Worm (Caenorhabditis elegans) whole organism, L1 larva: ENCODE results near the gene cyp-34A6.

Source experiments
- F16B12.6 ChIP-seq: fragments of 150-350 bp; optimal IDR thresholded peaks from 2 replicates; lab custom pipeline; 2014; ENCODE audit warnings: missing biosample characterization, missing genetic modification characterization
- blmp-1 ChIP-seq: fragments of 150-350 bp; optimal IDR thresholded peaks from 2 replicates; lab custom pipeline; 2014; ENCODE audit warnings: missing biosample characterization, missing genetic modification characterization
- ceh-82 ChIP-seq, 3 experiments: fragments of 150-350 bp in 1 of 3; sonication (generic microtip) in 2 of 3; optimal IDR thresholded peaks; 2 replicates each; lab custom pipeline; 2014 to 2017; ENCODE audit warnings: missing biosample characterization in 3 of 3, missing genetic modification characterization in 3 of 3
- ceh-90 ChIP-seq: sonication (generic microtip); optimal IDR thresholded peaks from 2 replicates; lab custom pipeline; 2016; ENCODE audit warnings: missing genetic modification characterization, missing compliant biosample characterization
- efl-1 ChIP-seq, 4 experiments: fragments of 150-350 bp; optimal IDR thresholded peaks in 3 of 4; peaks in 1 of 4; 1 replicate in 1 of 4; 2 replicates in 3 of 4; lab custom pipeline; 2014; ENCODE audit warnings: missing biosample characterization in 2 of 4, missing genetic modification characterization in 2 of 4, missing genetic modification reagents in 2 of 4
- efl-3 ChIP-seq: fragments of 200-800 bp; sonication (Bioruptor generic); optimal IDR thresholded peaks from 2 replicates; lab custom pipeline; 2018; ENCODE audit warnings: mild to moderate bottlenecking, missing genetic modification characterization, missing compliant biosample characterization
- elt-3 ChIP-seq, 6 experiments: fragments of 150-350 bp in 1 of 6; sonication (generic microtip); optimal IDR thresholded peaks; 2 replicates each; lab custom pipeline; 2017 to 2018; ENCODE audit warnings: missing biosample characterization in 6 of 6, missing genetic modification characterization in 6 of 6, inconsistent platforms in 1 of 6
- fkh-10 ChIP-seq: sonication (generic microtip); optimal IDR thresholded peaks from 2 replicates; lab custom pipeline; 2017; ENCODE audit warnings: missing biosample characterization, missing genetic modification reagents, missing genetic modification characterization
- fos-1 ChIP-seq: fragments of 150-350 bp; optimal IDR thresholded peaks from 2 replicates; lab custom pipeline; 2014; ENCODE audit warnings: missing biosample characterization, missing genetic modification characterization
- hlh-4 ChIP-seq: sonication (generic microtip); optimal IDR thresholded peaks from 2 replicates; lab custom pipeline; 2016; ENCODE audit warnings: mild to moderate bottlenecking, missing genetic modification characterization, missing compliant biosample characterization
- hpl-2 ChIP-seq: fragments of 150-350 bp; optimal IDR thresholded peaks from 2 replicates; lab custom pipeline; 2014; ENCODE audit warnings: missing biosample characterization, missing genetic modification reagents, missing genetic modification characterization
- jun-1 ChIP-seq: fragments of 150-350 bp; optimal IDR thresholded peaks from 2 replicates; lab custom pipeline; 2014; ENCODE audit warnings: missing biosample characterization, missing genetic modification reagents, missing genetic modification characterization
- lir-3 ChIP-seq: sonication (generic microtip); optimal IDR thresholded peaks from 2 replicates; lab custom pipeline; 2016; ENCODE audit warnings: mild to moderate bottlenecking, missing genetic modification characterization, moderate library complexity, missing compliant biosample characterization; ENCODE audit not compliant: poor library complexity
- mab-9 ChIP-seq: fragments of 200-800 bp; sonication (Bioruptor generic); IDR thresholded peaks from 2 replicates; pipeline ENCODE4 v1.3.6; 2022; ENCODE audit warnings: missing genetic modification reagents, missing genetic modification characterization, missing compliant biosample characterization
- mdl-1 ChIP-seq, 2 experiments: fragments of 150-350 bp; optimal IDR thresholded peaks; 2 replicates each; lab custom pipeline; 2014 to 2017; ENCODE audit warnings: missing biosample characterization in 2 of 2, missing genetic modification characterization in 2 of 2, inconsistent platforms in 1 of 2
- mef-2 ChIP-seq: fragments of 150-350 bp; optimal IDR thresholded peaks from 2 replicates; lab custom pipeline; 2014; ENCODE audit warnings: missing biosample characterization, missing genetic modification characterization
- nhr-12 ChIP-seq: sonication (generic microtip); optimal IDR thresholded peaks from 2 replicates; lab custom pipeline; 2017; ENCODE audit warnings: missing biosample characterization, missing genetic modification characterization
- nhr-19 ChIP-seq: fragments of 200-800 bp; sonication (Bioruptor generic); conservative IDR thresholded peaks from 2 replicates; pipeline ENCODE4 v1.3.6; 2022; ENCODE audit warnings: missing genetic modification characterization, missing compliant biosample characterization
- nhr-20 ChIP-seq: sonication (generic microtip); optimal IDR thresholded peaks from 2 replicates; lab custom pipeline; 2016; ENCODE audit warnings: mild to moderate bottlenecking, missing genetic modification characterization, missing compliant biosample characterization
- nhr-237 ChIP-seq: fragments of 150-350 bp; optimal IDR thresholded peaks from 2 replicates; lab custom pipeline; 2014; ENCODE audit warnings: missing biosample characterization, missing genetic modification characterization
- nhr-76 ChIP-seq: sonication (generic microtip); optimal IDR thresholded peaks from 2 replicates; lab custom pipeline; 2017; ENCODE audit warnings: missing biosample characterization, missing genetic modification characterization
- nhr-90 ChIP-seq: sonication (generic microtip); optimal IDR thresholded peaks from 2 replicates; lab custom pipeline; 2016; ENCODE audit warnings: mild to moderate bottlenecking, missing genetic modification characterization, missing compliant biosample characterization; ENCODE audit not compliant: poor library complexity
- snu-23 ChIP-seq: sonication (generic microtip); optimal IDR thresholded peaks from 2 replicates; lab custom pipeline; 2016; ENCODE audit warnings: missing genetic modification characterization, missing compliant biosample characterization
- sox-4 ChIP-seq: sonication (generic microtip); optimal IDR thresholded peaks from 2 replicates; lab custom pipeline; 2016; ENCODE audit warnings: missing genetic modification characterization, missing compliant biosample characterization
- tbx-2 ChIP-seq: sonication (generic microtip); optimal IDR thresholded peaks from 2 replicates; lab custom pipeline; 2016; ENCODE audit warnings: missing genetic modification characterization, missing compliant biosample characterization
- tlp-1 ChIP-seq: fragments of 150-350 bp; optimal IDR thresholded peaks from 2 replicates; lab custom pipeline; 2014; ENCODE audit warnings: missing biosample characterization, missing genetic modification characterization
- unc-30 ChIP-seq: sonication (generic microtip); optimal IDR thresholded peaks from 2 replicates; lab custom pipeline; 2017; ENCODE audit warnings: missing biosample characterization, missing genetic modification characterization
- unc-62 ChIP-seq: fragments of 150-350 bp; optimal IDR thresholded peaks from 2 replicates; lab custom pipeline; 2014; ENCODE audit warnings: missing biosample characterization, missing genetic modification reagents, missing genetic modification characterization
- unc-86 ChIP-seq: sonication (generic microtip); optimal IDR thresholded peaks from 2 replicates; lab custom pipeline; 2016; ENCODE audit warnings: missing genetic modification characterization, missing compliant biosample characterization
- unc-98 ChIP-seq: fragments of 200-800 bp; sonication (Bioruptor generic); IDR thresholded peaks from 2 replicates; pipeline ENCODE4 v1.3.6; 2022; ENCODE audit warnings: missing genetic modification characterization, missing compliant biosample characterization
- vab-15 ChIP-seq: sonication (generic microtip); optimal IDR thresholded peaks from 2 replicates; lab custom pipeline; 2017; ENCODE audit warnings: missing genotype, mild to moderate bottlenecking, missing genetic modification characterization, missing compliant biosample characterization
- zag-1 ChIP-seq: fragments of 150-350 bp; optimal IDR thresholded peaks from 2 replicates; lab custom pipeline; 2014; ENCODE audit warnings: missing biosample characterization, missing genetic modification characterization
- zip-4 ChIP-seq: fragments of 200-800 bp; sonication (Bioruptor generic); optimal IDR thresholded peaks from 2 replicates; lab custom pipeline; 2018; ENCODE audit warnings: mild to moderate bottlenecking, missing genetic modification characterization, moderate library complexity, missing compliant biosample characterization
- ztf-4 ChIP-seq: fragments of 150-350 bp; optimal IDR thresholded peaks from 2 replicates; lab custom pipeline; 2014; ENCODE audit warnings: missing biosample characterization, missing genetic modification characterization

The cyp-34A6 gene

DNA sequence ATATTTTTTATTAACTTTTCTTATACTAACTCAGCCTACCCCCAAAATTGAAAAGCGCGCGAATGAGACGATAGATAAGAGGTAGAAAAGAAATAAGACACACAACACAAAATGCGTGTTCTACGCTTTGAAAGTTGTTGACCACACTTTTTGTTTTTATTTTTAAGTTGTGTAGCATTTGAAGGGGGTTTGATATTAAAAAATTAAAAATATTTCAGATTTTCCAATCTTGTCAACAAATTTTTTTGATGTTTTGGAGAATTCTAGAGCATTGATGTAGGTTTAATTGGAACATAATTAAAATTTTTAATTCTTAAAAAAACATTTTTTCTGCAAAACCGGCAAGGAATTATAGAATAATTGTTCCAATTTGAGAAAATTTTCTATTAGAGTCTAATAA, at the start of gene cyp-34A6:
Gene cyp-34A6 (minus strand): TSS at position 101 of the 400 bp plus-strand sequence.
- TF ChIP-seq elt-3 (tag; optimal IDR thresholded peaks at IDR 0.05; lab: Kevin White, UChicago) (no peak), vab-15 (tag; lab: Kevin White, UChicago) (no peak)
- TF ChIP-seq, all 84 proteins: peak for 0

DNA sequence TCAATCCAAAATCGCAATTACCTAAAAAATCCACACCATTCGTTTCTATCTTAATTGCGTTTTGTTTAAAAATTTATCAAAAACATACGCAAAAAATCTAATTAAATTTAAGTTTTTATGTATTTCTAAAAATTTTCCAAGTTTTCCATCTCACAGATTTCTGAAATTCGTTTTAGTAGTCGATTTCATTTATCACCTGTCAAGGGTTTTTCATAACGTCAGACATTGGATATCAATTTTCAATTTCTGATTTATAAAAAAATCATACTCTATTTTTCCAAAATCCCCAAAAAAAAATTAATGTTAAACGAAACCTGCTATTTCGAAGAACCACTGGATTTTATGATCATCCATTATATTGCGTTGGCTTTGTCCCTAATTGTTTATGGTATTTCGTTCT, 49.0 kb upstream of the cyp-34A6 start, which contains the start of gene srh-4:
Gene srh-4 (plus strand): TSS at position 301 of the 400 bp plus-strand sequence.
- TF ChIP-seq F16B12.6 (tag; lab: Kevin White, UChicago) (no peak), hpl-2 (GFP tag; lab: Kevin White, UChicago) (no peak), tbx-2 (no peak), unc-30 (tag; lab: Kevin White, UChicago) (no peak), jun-1 (tag; lab: Kevin White, UChicago) (no peak), zag-1 (tag; lab: Kevin White, UChicago) (no peak), unc-62 (GFP tag; lab: Kevin White, UChicago) (no peak), vab-15 (tag; lab: Kevin White, UChicago) (no peak), nhr-12 (tag; lab: Kevin White, UChicago) (no peak), fkh-10 (GFP tag; lab: Kevin White, UChicago) (no peak), ceh-90 (tag; lab: Kevin White, UChicago) (no peak), efl-1 (optimal IDR thresholded peaks at IDR 0.05; lab: Kevin White, UChicago) (no peak), efl-1 (GFP tag; optimal IDR thresholded peaks at IDR 0.05 in 1 of 2; lab: Kevin White, UChicago) (no peak), unc-86 (tag; lab: Kevin White, UChicago) (no peak), unc-98 (GFP tag; lab: Robert Waterston, UW) (no peak), mef-2 (tag; lab: Kevin White, UChicago) (no peak), ceh-82 (tag; optimal IDR thresholded peaks at IDR 0.05; lab: Kevin White, UChicago) (no peak), nhr-19 (GFP tag; lab: Robert Waterston, UW) (no peak), lir-3 (tag; lab: Kevin White, UChicago) (no peak), nhr-20 (tag; lab: Kevin White, UChicago) (no peak)
- TF ChIP-seq, all 84 proteins: peak for 0

- TF ChIP-seq hlh-4 (tag; lab: Kevin White, UChicago), result no peak
- TF ChIP-seq tbx-2, result no peak
- TF ChIP-seq unc-86 (tag; lab: Kevin White, UChicago), result no peak
Measured at ce11 chrV:4007927-4008326, 46.8 kb upstream of the cyp-34A6 start, which contains the start of gene srh-7. srh-7 (plus strand) TSS chrV:4008227.

DNA sequence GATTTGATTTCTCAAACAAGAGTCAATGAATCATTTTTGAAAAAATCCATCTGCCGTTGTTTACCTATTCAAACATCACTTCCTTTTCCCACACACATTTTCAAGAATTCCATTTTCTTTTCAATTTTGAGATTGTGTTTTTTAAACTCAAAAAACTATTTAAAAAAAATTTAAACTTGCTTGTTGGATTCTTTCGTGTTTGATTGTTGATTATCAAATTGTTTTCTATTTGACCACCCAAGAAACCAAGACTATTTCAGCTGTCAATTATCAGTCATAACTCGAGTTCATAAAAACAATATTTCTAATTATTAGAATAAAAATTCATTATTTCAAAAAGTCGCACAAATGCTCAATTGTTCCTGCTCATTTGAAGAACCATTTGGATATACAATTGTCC, 44.1 kb upstream of the cyp-34A6 start, which contains the start of gene srh-8:
Gene srh-8 (plus strand): TSS at position 301 of the 400 bp plus-strand sequence.
- TF ChIP-seq mdl-1 (tag; optimal IDR thresholded peaks at IDR 0.05; lab: Kevin White, UChicago) (no peak), mab-9 (GFP tag; lab: Robert Waterston, UW) (no peak), snu-23 (GFP tag; lab: Kevin White, UChicago) (no peak)

- TF ChIP-seq nhr-76 (tag; lab: Kevin White, UChicago), result no peak
- no peak for TF ChIP-seq zip-4 (GFP tag; lab: Kevin White, UChicago)
- TF ChIP-seq ztf-4 (tag; lab: Kevin White, UChicago), result no peak
- TF ChIP-seq tlp-1 (tag; lab: Kevin White, UChicago), result no peak
- peak; percentile 63 for TF ChIP-seq blmp-1 (tag; lab: Kevin White, UChicago)
Measured at ce11 chrV:4004577-4004976, 43.4 kb upstream of the cyp-34A6 start.

DNA sequence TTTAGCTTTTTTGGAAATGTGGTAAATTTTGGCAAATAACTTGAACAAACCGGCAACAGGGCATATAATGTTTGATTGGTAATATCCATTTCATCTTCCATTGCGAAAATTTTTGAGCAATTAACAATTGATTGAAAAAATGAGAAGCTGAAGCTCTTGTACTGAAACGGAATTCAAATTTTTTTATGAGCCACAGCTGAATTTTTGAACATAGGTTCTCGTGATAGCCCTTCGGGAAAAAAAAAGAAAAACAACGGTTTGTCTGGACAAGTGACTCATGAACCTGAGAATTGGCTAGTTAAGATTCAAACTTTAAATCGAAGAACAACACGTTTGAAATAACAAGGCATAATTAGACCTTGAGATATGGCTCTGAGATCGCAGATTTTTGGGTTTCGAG, 34.7 kb upstream of the cyp-34A6 start, which contains the start of gene srx-62:
Gene srx-62 (minus strand): TSS at position 101 of the 400 bp plus-strand sequence.
- TF ChIP-seq fos-1 (tag; lab: Kevin White, UChicago) (no peak), sox-4 (no peak), efl-3 (GFP tag; lab: Kevin White, UChicago) (no peak), nhr-237 (tag; lab: Kevin White, UChicago) (no peak), nhr-76 (tag; lab: Kevin White, UChicago) (no peak), ceh-82 (tag; optimal IDR thresholded peaks at IDR 0.05; lab: Kevin White, UChicago) (no peak), nhr-19 (GFP tag; lab: Robert Waterston, UW) (no peak), blmp-1 (tag; lab: Kevin White, UChicago) (no peak), nhr-90 (no peak), lir-3 (tag; lab: Kevin White, UChicago) (no peak)
